Worm (Caenorhabditis elegans): ENCODE results near the gene Y55F3C.10.
A peak's percentile ranks its signal among the peaks of the same experiment; 100 is the strongest.

ce11 chrIV:757548-757947 is 38.3 kb upstream of the Y55F3C.10 start:
- no peak for TF ChIP-seq ZK337.2 (GFP tag; IDR thresholded peaks at IDR 0.05)
- no peak for TF ChIP-seq arid-1 (GFP tag; conservative IDR thresholded peaks at IDR 0.05)
- no peak for TF ChIP-seq ama-1 (optimal IDR thresholded peaks at IDR 0.05)
- TF ChIP-seq mxl-3 (GFP tag; optimal IDR thresholded peaks at IDR 0.05): no peak
- TF ChIP-seq daf-12 (tag; optimal IDR thresholded peaks at IDR 0.05): no peak
- peak in 1 of 2 experiments; percentile 47 for TF ChIP-seq unc-62 (GFP tag; optimal IDR thresholded peaks at IDR 0.05 in 1 of 2)
- no peak for TF ChIP-seq unc-62 (tag; optimal IDR thresholded peaks at IDR 0.05)
- no peak for TF ChIP-seq zfp-2 (tag; optimal IDR thresholded peaks at IDR 0.05)
- TF ChIP-seq dve-1 (tag; optimal IDR thresholded peaks at IDR 0.05; ENCODE audit: insufficient read depth): no peak
- TF ChIP-seq aly-2 (tag; optimal IDR thresholded peaks at IDR 0.05): no peak
- TF ChIP-seq mdl-1 (tag; optimal IDR thresholded peaks at IDR 0.05): no peak
- no peak for TF ChIP-seq nhr-6 (tag; optimal IDR thresholded peaks at IDR 0.05)

All from whole organism, L4 larva.